Worm (Caenorhabditis elegans) whole organism, late embryonic: Measurements from ENCODE around the gene nhr-153.
"Not testable (repeated sequence)": the region's sequence is repeated elsewhere in the genome, so short reads cannot be mapped to it uniquely, and the experiment has no call there.

ENCODE experiments used
- ama-1 ChIP-seq: fragments of 150-350 bp; optimal IDR thresholded peaks from 2 replicates; lab custom pipeline; 2014
- ets-4 ChIP-seq: sonication (generic microtip); optimal IDR thresholded peaks from 2 replicates; lab custom pipeline; 2016; ENCODE audit warnings: missing genetic modification characterization, missing compliant biosample characterization
- pqm-1 ChIP-seq: sonication (generic microtip); optimal IDR thresholded peaks from 2 replicates; lab custom pipeline; 2016; ENCODE audit warnings: missing genetic modification characterization, missing compliant biosample characterization
- tbx-2 ChIP-seq: sonication (generic microtip); optimal IDR thresholded peaks from 2 replicates; lab custom pipeline; 2016; ENCODE audit warnings: missing genetic modification characterization, missing compliant biosample characterization

- not testable (repeated sequence) for TF ChIP-seq tbx-2 (tag; lab: Kevin White, UChicago); pqm-1 (tag; lab: Kevin White, UChicago); ama-1 (lab: Kevin White, UChicago); ets-4 (tag; lab: Kevin White, UChicago)
Measured at ce11 chrV:12130688-12131087, 26.7 kb downstream of the nhr-153 start, which contains the start of gene C27A7.6.
